Fruit fly (Drosophila melanogaster): ENCODE measurements around the gene fbp.
A peak's percentile ranks its signal among the peaks of the same experiment; 100 is the strongest.

The fbp gene

dm6 chr2L:19758511-19759128 is 5.3 kb downstream of the fbp start, which contains the start of the genes CG10628 and Dus3 (continued):
- TF ChIP-seq Oaz (GFP tag; IDR thresholded peaks at IDR 0.05) (peak; percentile 83), ssp (GFP tag; IDR thresholded peaks at IDR 0.05) (peak; percentile 80), CG9797 (GFP tag; optimal IDR thresholded peaks at IDR 0.05) (peak; percentile 21), CG3407 (GFP tag; optimal IDR thresholded peaks at IDR 0.05) (peak; percentile 61), CG8944 (GFP tag; optimal IDR thresholded peaks at IDR 0.05) (peak; percentile 82), scrt (GFP tag; optimal IDR thresholded peaks at IDR 0.05) (peak; percentile 86), CG13287 (GFP tag; IDR thresholded peaks at IDR 0.05; ENCODE audit: partially characterized antibody) (peak; percentile 77), Stat92E (GFP tag; optimal IDR thresholded peaks at IDR 0.05) (peak in 1 of 3 experiments; percentile 0), CG2889 (GFP tag; IDR thresholded peaks at IDR 0.05) (peak; percentile 80), Rx (GFP tag; IDR thresholded peaks at IDR 0.05) (peak; percentile 88), D (optimal IDR thresholded peaks at IDR 0.05) (no peak), D (GFP tag; optimal IDR thresholded peaks at IDR 0.05) (peak; percentile 83), phol (tag; optimal IDR thresholded peaks at IDR 0.05) (peak; percentile 94), Fer3 (tag; optimal IDR thresholded peaks at IDR 0.05) (peak; percentile 90), gce (GFP tag; IDR thresholded peaks at IDR 0.05) (peak; percentile 70; the same call in 1 of the 3 replicates), pita (GFP tag; optimal IDR thresholded peaks at IDR 0.05) (no peak), sob (GFP tag; IDR thresholded peaks at IDR 0.05) (peak; percentile 94), croc (GFP tag; conservative IDR thresholded peaks at IDR 0.05) (peak; percentile 86), kah (GFP tag; optimal IDR thresholded peaks at IDR 0.05) (peak; percentile 71), CG10147 (GFP tag; optimal IDR thresholded peaks at IDR 0.05) (peak; percentile 88), CG10979 (tag; optimal IDR thresholded peaks at IDR 0.05) (peak; percentile 86), MBD-R2 (GFP tag; IDR thresholded peaks at IDR 0.05) (peak; percentile 97), crc (GFP tag; optimal IDR thresholded peaks at IDR 0.05) (peak; percentile 83), yki (optimal IDR thresholded peaks at IDR 0.05) (no peak), cas (GFP tag; IDR thresholded peaks at IDR 0.05) (peak; percentile 91), kay (GFP tag; optimal IDR thresholded peaks at IDR 0.05) (peak; percentile 86), CG12659 (GFP tag; optimal IDR thresholded peaks at IDR 0.05) (peak; percentile 92), slou (GFP tag; optimal IDR thresholded peaks at IDR 0.05) (peak; percentile 49), B-H2 (GFP tag; optimal IDR thresholded peaks at IDR 0.05) (peak; percentile 89), Ravus (GFP tag; IDR thresholded peaks at IDR 0.05) (peak; percentile 59), CG6254 (GFP tag; optimal IDR thresholded peaks at IDR 0.05) (peak; percentile 70), CG33557 (GFP tag; optimal IDR thresholded peaks at IDR 0.05) (peak; percentile 73), crp (GFP tag; optimal IDR thresholded peaks at IDR 0.05) (peak; percentile 74 to 97), Vsx1 (GFP tag; optimal IDR thresholded peaks at IDR 0.05) (no peak), org-1 (GFP tag; optimal IDR thresholded peaks at IDR 0.05) (peak; percentile 77), Lhr (GFP tag; optimal IDR thresholded peaks at IDR 0.05) (peak; percentile 65), Spps (tag; optimal IDR thresholded peaks at IDR 0.05) (peak; percentile 69), eyg (GFP tag; optimal IDR thresholded peaks at IDR 0.05) (peak; percentile 84), CG2202 (tag; optimal IDR thresholded peaks at IDR 0.05) (peak; percentile 67), CG11085 (GFP tag; IDR thresholded peaks at IDR 0.05) (peak; percentile 88), Gug (GFP tag; IDR thresholded peaks at IDR 0.05) (peak; percentile 88), CG9609 (GFP tag; optimal IDR thresholded peaks at IDR 0.05) (peak; percentile 94), CG10274 (GFP tag; optimal IDR thresholded peaks at IDR 0.05) (peak; percentile 72), CG2875 (GFP tag; optimal IDR thresholded peaks at IDR 0.05) (peak; percentile 60), sens (GFP tag) (peak; percentile 98), bcd (GFP tag; optimal IDR thresholded peaks at IDR 0.05) (peak; percentile 90), CG1647 (GFP tag; optimal IDR thresholded peaks at IDR 0.05) (peak; percentile 84), Ssrp (tag; optimal IDR thresholded peaks at IDR 0.05) (peak; percentile 86), CG7839 (tag; optimal IDR thresholded peaks at IDR 0.05) (peak; percentile 90), Doc3 (GFP tag; IDR thresholded peaks at IDR 0.05; ENCODE audit: partially characterized antibody) (0 out of 3 replicates have a peak, but pooled peaks have one; percentile 11)
